1 fruit fly cellular context compared by ENCODE assay signal in the genomic region with DNA sequence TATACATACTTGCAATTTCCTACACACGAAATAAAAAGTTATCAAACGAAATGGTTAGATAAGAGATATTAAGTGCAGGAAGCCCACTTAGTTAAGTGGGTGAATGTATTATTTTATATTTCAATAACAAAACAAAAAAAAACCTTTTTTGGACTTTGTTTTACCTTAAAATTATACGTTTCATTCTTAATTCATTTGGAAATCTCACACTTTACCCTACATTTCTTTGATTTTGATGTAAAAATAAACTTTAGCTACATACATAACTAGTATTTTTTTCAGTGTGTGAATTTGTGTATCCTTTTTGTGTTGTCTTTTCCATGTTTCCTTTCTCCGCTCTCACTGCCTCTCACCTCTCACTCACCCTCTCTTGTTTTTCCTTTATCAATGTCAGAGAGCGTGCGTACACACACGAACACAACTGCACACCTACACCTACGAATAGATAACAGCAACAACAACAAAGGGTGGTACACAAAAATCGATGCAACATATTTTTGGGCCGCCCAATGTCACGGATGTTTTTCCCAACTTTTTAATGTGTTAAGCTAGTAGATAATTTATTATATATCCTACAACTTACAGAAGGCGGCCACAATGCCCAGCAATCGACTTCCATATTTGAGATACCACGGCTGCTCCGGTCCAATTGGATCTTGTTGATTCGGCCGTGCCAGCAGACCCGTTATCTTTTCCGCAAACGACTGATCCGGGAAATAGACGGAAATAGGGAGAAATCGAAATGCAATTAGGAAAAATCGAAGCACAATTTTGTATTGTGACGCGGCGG.
TF ChIP-seq lines count a peak whose summit lies in the region.

No protein-coding gene starts in this region.

TF ChIP-seq in whole organism, embryonic, 481 proteins besides CTCF, POLR2A, EP300 and RAD21 (continued from another document and continues in another):
- peak; percentile 20 to 88 for TF ChIP-seq insv (GFP tag; optimal IDR thresholded peaks at IDR 0.05; lab: Kevin White, UChicago)
- no peak for TF ChIP-seq Abd-B (GFP tag; optimal IDR thresholded peaks at IDR 0.05; lab: Kevin White, UChicago)
- TF ChIP-seq CG18764 (GFP tag; optimal IDR thresholded peaks at IDR 0.05; lab: Kevin White, UChicago) = peak; percentile 55
- TF ChIP-seq CG12744 (GFP tag; optimal IDR thresholded peaks at IDR 0.05; lab: Kevin White, UChicago) = peak; percentile 34
- TF ChIP-seq NC2α (GFP tag; optimal IDR thresholded peaks at IDR 0.05; lab: Kevin White, UChicago) = no peak
- no peak for TF ChIP-seq Optix (GFP tag; IDR thresholded peaks at IDR 0.05; lab: Robert Waterston, UW)
- TF ChIP-seq CG16813 (GFP tag; IDR thresholded peaks at IDR 0.05; lab: Robert Waterston, UW; ENCODE audit: partially characterized antibody) = no peak
- no peak for TF ChIP-seq dm (GFP tag; optimal IDR thresholded peaks at IDR 0.05; lab: Kevin White, UChicago)
- peak; percentile 68; the same call in 2 of the 3 replicates for TF ChIP-seq tgo (GFP tag; IDR thresholded peaks at IDR 0.05; lab: Robert Waterston, UW)
- TF ChIP-seq CG9797 (GFP tag; optimal IDR thresholded peaks at IDR 0.05; lab: Kevin White, UChicago) = no peak
- no peak for TF ChIP-seq hbn (GFP tag; IDR thresholded peaks at IDR 0.05; lab: Robert Waterston, UW; ENCODE audit: partially characterized antibody)
- peak in 1 of 2 experiments; percentile 82 for TF ChIP-seq eve (GFP tag; optimal IDR thresholded peaks at IDR 0.05; lab: Kevin White, UChicago)
- peak; percentile 84 for TF ChIP-seq dmrt99B (tag; optimal IDR thresholded peaks at IDR 0.05; lab: Kevin White, UChicago)
- TF ChIP-seq CG34422 (GFP tag; IDR thresholded peaks at IDR 0.05; lab: Robert Waterston, UW) = peak; percentile 39; the same call in 1 of the 3 replicates
- TF ChIP-seq Lpt (GFP tag; optimal IDR thresholded peaks at IDR 0.05; lab: Kevin White, UChicago) = no peak
- TF ChIP-seq Bdp1 (GFP tag; optimal IDR thresholded peaks at IDR 0.05; lab: Kevin White, UChicago) = no peak
- TF ChIP-seq Doc3 (GFP tag; IDR thresholded peaks at IDR 0.05; lab: Robert Waterston, UW; ENCODE audit: partially characterized antibody) = no peak
- TF ChIP-seq sens (GFP tag; lab: Kevin White, UChicago) = peak; percentile 94
- peak; percentile 77 for TF ChIP-seq CoRest (tag; optimal IDR thresholded peaks at IDR 0.05; lab: Kevin White, UChicago)
- TF ChIP-seq CG4707 (GFP tag; optimal IDR thresholded peaks at IDR 0.05; lab: Kevin White, UChicago) = no peak
- TF ChIP-seq CG31441 (GFP tag; IDR thresholded peaks at IDR 0.05; lab: Robert Waterston, UW) = peak; percentile 83
- TF ChIP-seq CG6272 (GFP tag; IDR thresholded peaks at IDR 0.05; lab: Robert Waterston, UW) = no peak
- peak; percentile 61 for TF ChIP-seq Fer3 (tag; optimal IDR thresholded peaks at IDR 0.05; lab: Kevin White, UChicago)
- peak; percentile 62 for TF ChIP-seq D19B (GFP tag; optimal IDR thresholded peaks at IDR 0.05; lab: Kevin White, UChicago)
- peak; percentile 76; the same call in 1 of the 2 replicates for TF ChIP-seq Xrp1 (GFP tag; IDR thresholded peaks at IDR 0.05; lab: Robert Waterston, UW)
- TF ChIP-seq ssp (GFP tag; IDR thresholded peaks at IDR 0.05; lab: Robert Waterston, UW) = no peak
- peak; percentile 46 for TF ChIP-seq CG10654 (GFP tag; optimal IDR thresholded peaks at IDR 0.05; lab: Kevin White, UChicago)
- TF ChIP-seq CG1233 (GFP tag; optimal IDR thresholded peaks at IDR 0.05; lab: Kevin White, UChicago) = peak; percentile 11
- no peak for TF ChIP-seq CG17802 (tag; optimal IDR thresholded peaks at IDR 0.05; lab: Kevin White, UChicago)
- TF ChIP-seq MBD-R2 (GFP tag; IDR thresholded peaks at IDR 0.05; lab: Robert Waterston, UW) = no peak; the same call in 1 of the 2 replicates
- TF ChIP-seq vnd (GFP tag; IDR thresholded peaks at IDR 0.05; lab: Robert Waterston, UW; ENCODE audit: partially characterized antibody) = no peak
- TF ChIP-seq CG11093 (GFP tag; IDR thresholded peaks at IDR 0.05; lab: Robert Waterston, UW) = no peak; the same call in 2 of the 3 replicates
- peak; percentile 51 for TF ChIP-seq crc (GFP tag; optimal IDR thresholded peaks at IDR 0.05; lab: Kevin White, UChicago)
- no peak for TF ChIP-seq vfl (GFP tag; optimal IDR thresholded peaks at IDR 0.05; lab: Kevin White, UChicago)
- no peak; the same call in 1 of the 2 replicates for TF ChIP-seq Rx (GFP tag; IDR thresholded peaks at IDR 0.05; lab: Robert Waterston, UW)
- TF ChIP-seq fru (optimal IDR thresholded peaks at IDR 0.05; lab: Kevin White, UChicago) = no peak
- no peak for TF ChIP-seq HLH4C (GFP tag; IDR thresholded peaks at IDR 0.05; lab: Robert Waterston, UW; ENCODE audit: partially characterized antibody)
- TF ChIP-seq Sry-δ (GFP tag; optimal IDR thresholded peaks at IDR 0.05; lab: Kevin White, UChicago) = no peak
- peak; percentile 44 for TF ChIP-seq Nf-YC (tag; optimal IDR thresholded peaks at IDR 0.05; lab: Kevin White, UChicago)
- TF ChIP-seq CG7372 (GFP tag; IDR thresholded peaks at IDR 0.05; lab: Robert Waterston, UW) = no peak
- TF ChIP-seq CG3163 (GFP tag; optimal IDR thresholded peaks at IDR 0.05; lab: Kevin White, UChicago) = no peak
- TF ChIP-seq nom (GFP tag; optimal IDR thresholded peaks at IDR 0.05; lab: Kevin White, UChicago) = peak; percentile 66
- peak; percentile 18 for TF ChIP-seq eyg (GFP tag; optimal IDR thresholded peaks at IDR 0.05; lab: Kevin White, UChicago)
- TF ChIP-seq CG1024 (GFP tag; IDR thresholded peaks at IDR 0.05; lab: Robert Waterston, UW) = no peak
- no peak for TF ChIP-seq CG4282 (GFP tag; optimal IDR thresholded peaks at IDR 0.05; lab: Kevin White, UChicago)
- TF ChIP-seq Kr (GFP tag; optimal IDR thresholded peaks at IDR 0.05; lab: Kevin White, UChicago) = no peak
- no peak for TF ChIP-seq CG10565 (GFP tag; optimal IDR thresholded peaks at IDR 0.05; lab: Kevin White, UChicago)
- TF ChIP-seq hth (optimal IDR thresholded peaks at IDR 0.05; lab: Kevin White, UChicago) = no peak
- TF ChIP-seq NFAT (GFP tag; IDR thresholded peaks at IDR 0.05; lab: Robert Waterston, UW) = no peak
- TF ChIP-seq en (GFP tag; optimal IDR thresholded peaks at IDR 0.05; lab: Kevin White, UChicago) = no peak
- peak; percentile 95 for TF ChIP-seq zf30C (GFP tag; optimal IDR thresholded peaks at IDR 0.05; lab: Kevin White, UChicago)
- no peak for TF ChIP-seq emc (GFP tag; optimal IDR thresholded peaks at IDR 0.05; lab: Kevin White, UChicago)
- peak; percentile 4 for TF ChIP-seq CG31388 (GFP tag; optimal IDR thresholded peaks at IDR 0.05; lab: Kevin White, UChicago)
- TF ChIP-seq ci (GFP tag; IDR thresholded peaks at IDR 0.05; lab: Robert Waterston, UW) = peak; percentile 72; the same call in 1 of the 3 replicates
- peak; percentile 33 for TF ChIP-seq Usf (GFP tag; optimal IDR thresholded peaks at IDR 0.05; lab: Kevin White, UChicago)
- TF ChIP-seq abd-A (tag; optimal IDR thresholded peaks at IDR 0.05; lab: Kevin White, UChicago) = no peak
- TF ChIP-seq wdn (GFP tag; IDR thresholded peaks at IDR 0.05; lab: Robert Waterston, UW) = peak; percentile 34; the same call in 1 of the 2 replicates
- 0 out of 2 replicates have a peak, but pooled peaks have one; percentile 48 for TF ChIP-seq CG14441 (GFP tag; IDR thresholded peaks at IDR 0.05; lab: Robert Waterston, UW)
- TF ChIP-seq luna (GFP tag; optimal IDR thresholded peaks at IDR 0.05; lab: Kevin White, UChicago) = peak; percentile 42
- peak; percentile 54 for TF ChIP-seq scrt (GFP tag; optimal IDR thresholded peaks at IDR 0.05; lab: Kevin White, UChicago)
- peak; percentile 29 for TF ChIP-seq CG12219 (GFP tag; optimal IDR thresholded peaks at IDR 0.05; lab: Kevin White, UChicago)
- no peak for TF ChIP-seq wor (GFP tag; IDR thresholded peaks at IDR 0.05; lab: Robert Waterston, UW)
- no peak for TF ChIP-seq Scr (GFP tag; IDR thresholded peaks at IDR 0.05; lab: Robert Waterston, UW; ENCODE audit: partially characterized antibody)
- no peak for TF ChIP-seq CG1647 (GFP tag; optimal IDR thresholded peaks at IDR 0.05; lab: Kevin White, UChicago)
- TF ChIP-seq gem (tag; optimal IDR thresholded peaks at IDR 0.05; lab: Kevin White, UChicago) = peak; percentile 90
- peak; percentile 68 for TF ChIP-seq CG4424 (GFP tag; optimal IDR thresholded peaks at IDR 0.05; lab: Kevin White, UChicago)
- TF ChIP-seq kah (GFP tag; optimal IDR thresholded peaks at IDR 0.05; lab: Kevin White, UChicago) = peak; percentile 19
- TF ChIP-seq Dref (GFP tag; IDR thresholded peaks at IDR 0.05; lab: Robert Waterston, UW) = no peak
- TF ChIP-seq oc (tag; optimal IDR thresholded peaks at IDR 0.05; lab: Kevin White, UChicago) = no peak
- TF ChIP-seq lilli (GFP tag; optimal IDR thresholded peaks at IDR 0.05; lab: Kevin White, UChicago) = peak; percentile 54
- no peak for TF ChIP-seq Dip2 (GFP tag; IDR thresholded peaks at IDR 0.05; lab: Robert Waterston, UW)
- TF ChIP-seq Nf-YA (GFP tag; IDR thresholded peaks at IDR 0.05; lab: Robert Waterston, UW) = no peak
- no peak; the same call in 1 of the 2 replicates for TF ChIP-seq lmd (GFP tag; IDR thresholded peaks at IDR 0.05; lab: Robert Waterston, UW)
- TF ChIP-seq trem (tag; optimal IDR thresholded peaks at IDR 0.05; lab: Kevin White, UChicago) = peak; percentile 22
- peak; percentile 65 for TF ChIP-seq CG12155 (GFP tag; optimal IDR thresholded peaks at IDR 0.05; lab: Kevin White, UChicago)
- peak; percentile 51 for TF ChIP-seq CG15601 (tag; optimal IDR thresholded peaks at IDR 0.05; lab: Kevin White, UChicago)
- peak; percentile 81 for TF ChIP-seq unpg (GFP tag; optimal IDR thresholded peaks at IDR 0.05; lab: Kevin White, UChicago)
- peak; percentile 67 for TF ChIP-seq Camta (GFP tag; optimal IDR thresholded peaks at IDR 0.05; lab: Kevin White, UChicago)
- TF ChIP-seq bbx (GFP tag; IDR thresholded peaks at IDR 0.05; lab: Robert Waterston, UW; ENCODE audit: partially characterized antibody) = no peak
- no peak for TF ChIP-seq gt (GFP tag; IDR thresholded peaks at IDR 0.05; lab: Robert Waterston, UW)
- TF ChIP-seq Eip74EF (GFP tag; optimal IDR thresholded peaks at IDR 0.05; lab: Kevin White, UChicago) = peak in 1 of 2 experiments; percentile 62
- TF ChIP-seq hb (GFP tag; IDR thresholded peaks at IDR 0.05; lab: Robert Waterston, UW; ENCODE audit: partially characterized antibody) = no peak
- no peak for TF ChIP-seq Lhr (GFP tag; optimal IDR thresholded peaks at IDR 0.05; lab: Kevin White, UChicago)
- TF ChIP-seq CG1792 (GFP tag; optimal IDR thresholded peaks at IDR 0.05; lab: Kevin White, UChicago) = no peak
- TF ChIP-seq CG12104 (GFP tag; optimal IDR thresholded peaks at IDR 0.05; lab: Kevin White, UChicago) = peak; percentile 21
- TF ChIP-seq stc (GFP tag; IDR thresholded peaks at IDR 0.05; lab: Robert Waterston, UW) = peak; percentile 65
- TF ChIP-seq Ada2b (GFP tag; IDR thresholded peaks at IDR 0.05; lab: Robert Waterston, UW) = peak; percentile 57
- TF ChIP-seq Mes4 (GFP tag; optimal IDR thresholded peaks at IDR 0.05; lab: Kevin White, UChicago) = no peak
- peak; percentile 51 for TF ChIP-seq CG12942 (GFP tag; optimal IDR thresholded peaks at IDR 0.05; lab: Kevin White, UChicago)
- peak; percentile 78 for TF ChIP-seq phol (tag; optimal IDR thresholded peaks at IDR 0.05; lab: Kevin White, UChicago)
- TF ChIP-seq HLH54F (GFP tag; optimal IDR thresholded peaks at IDR 0.05; lab: Kevin White, UChicago) = no peak
- no peak for TF ChIP-seq CG10274 (GFP tag; optimal IDR thresholded peaks at IDR 0.05; lab: Kevin White, UChicago)
- 0 out of 2 replicates have a peak, but pooled peaks have one; percentile 23 for TF ChIP-seq Oaz (GFP tag; IDR thresholded peaks at IDR 0.05; lab: Robert Waterston, UW)
- TF ChIP-seq peb (GFP tag; IDR thresholded peaks at IDR 0.05; lab: Robert Waterston, UW) = no peak
- no peak for TF ChIP-seq H15 (GFP tag; IDR thresholded peaks at IDR 0.05; lab: Robert Waterston, UW)
- no peak for TF ChIP-seq CG9876 (GFP tag; optimal IDR thresholded peaks at IDR 0.05; lab: Kevin White, UChicago)
- no peak for TF ChIP-seq nerfin-2 (GFP tag; IDR thresholded peaks at IDR 0.05; lab: Robert Waterston, UW; ENCODE audit: partially characterized antibody)
- peak; percentile 42 for TF ChIP-seq fd3F (GFP tag; optimal IDR thresholded peaks at IDR 0.05; lab: Kevin White, UChicago)
- peak; percentile 36 for TF ChIP-seq odd (GFP tag; optimal IDR thresholded peaks at IDR 0.05; lab: Kevin White, UChicago)
- TF ChIP-seq CG13123 (GFP tag; optimal IDR thresholded peaks at IDR 0.05; lab: Kevin White, UChicago) = no peak
- no peak for TF ChIP-seq MESR4 (GFP tag; optimal IDR thresholded peaks at IDR 0.05; lab: Kevin White, UChicago)
- no peak for TF ChIP-seq CG11560 (tag; IDR thresholded peaks at IDR 0.05; lab: Robert Waterston, UW)
- no peak for TF ChIP-seq Neu2 (GFP tag; optimal IDR thresholded peaks at IDR 0.05; lab: Kevin White, UChicago; ENCODE audit: borderline replicate concordance)
- peak; percentile 43 for TF ChIP-seq salm (tag; optimal IDR thresholded peaks at IDR 0.05; lab: Kevin White, UChicago)
- TF ChIP-seq Asciz (GFP tag; optimal IDR thresholded peaks at IDR 0.05; lab: Kevin White, UChicago) = peak; percentile 24
- TF ChIP-seq Myb (GFP tag; optimal IDR thresholded peaks at IDR 0.05; lab: Kevin White, UChicago) = peak; percentile 6
- TF ChIP-seq slou (GFP tag; optimal IDR thresholded peaks at IDR 0.05; lab: Kevin White, UChicago) = peak; percentile 44
- TF ChIP-seq CG17829 (tag; optimal IDR thresholded peaks at IDR 0.05; lab: Kevin White, UChicago) = peak; percentile 51
- peak; percentile 65 for TF ChIP-seq CG15479 (GFP tag; optimal IDR thresholded peaks at IDR 0.05; lab: Kevin White, UChicago)
- TF ChIP-seq pros (GFP tag; optimal IDR thresholded peaks at IDR 0.05; lab: Kevin White, UChicago) = peak; percentile 16
- no peak for TF ChIP-seq HLHmδ (GFP tag; optimal IDR thresholded peaks at IDR 0.05; lab: Kevin White, UChicago)
- TF ChIP-seq CG11696 (GFP tag; IDR thresholded peaks at IDR 0.05; lab: Robert Waterston, UW) = 0 out of 2 replicates have a peak, but pooled peaks have one; percentile 6
- TF ChIP-seq CG4730 (GFP tag; IDR thresholded peaks at IDR 0.05; lab: Robert Waterston, UW) = no peak
- TF ChIP-seq tin (GFP tag; optimal IDR thresholded peaks at IDR 0.05; lab: Kevin White, UChicago) = peak; percentile 72
- TF ChIP-seq ara (GFP tag; IDR thresholded peaks at IDR 0.05; lab: Robert Waterston, UW) = no peak
- no peak for TF ChIP-seq pan (optimal IDR thresholded peaks at IDR 0.05; lab: Kevin White, UChicago)
- peak in 1 of 2 experiments; percentile 61 for TF ChIP-seq pan (GFP tag; optimal IDR thresholded peaks at IDR 0.05 in 1 of 2, IDR thresholded peaks at IDR 0.05 in 1 of 2)
- peak; percentile 38 for TF ChIP-seq CG8944 (GFP tag; optimal IDR thresholded peaks at IDR 0.05; lab: Kevin White, UChicago)
- TF ChIP-seq otp (GFP tag; IDR thresholded peaks at IDR 0.05; lab: Robert Waterston, UW) = no peak
- TF ChIP-seq chm (GFP tag; IDR thresholded peaks at IDR 0.05; lab: Robert Waterston, UW) = peak; percentile 54
- no peak for TF ChIP-seq fd64A (GFP tag; optimal IDR thresholded peaks at IDR 0.05; lab: Kevin White, UChicago)
- TF ChIP-seq Pdp1 (GFP tag; optimal IDR thresholded peaks at IDR 0.05; lab: Kevin White, UChicago) = peak; percentile 59 to 65
